Worm (Caenorhabditis elegans) whole organism, late embryonic: ENCODE data around the gene cdka-1.

Experiments
- C38D4.7 ChIP-seq: fragments of 200-800 bp; sonication (Bioruptor generic); optimal IDR thresholded peaks from 2 replicates; lab custom pipeline; 2018; ENCODE audit warnings: mild to moderate bottlenecking, missing genetic modification characterization, moderate library complexity, missing compliant biosample characterization
- ahr-1 ChIP-seq: sonication (generic microtip); optimal IDR thresholded peaks from 2 replicates; lab custom pipeline; 2016; ENCODE audit warnings: missing genetic modification characterization, missing compliant biosample characterization
- ama-1 ChIP-seq: fragments of 150-350 bp; optimal IDR thresholded peaks from 2 replicates; lab custom pipeline; 2014
- ceh-22 ChIP-seq: sonication (generic microtip); optimal IDR thresholded peaks from 2 replicates; lab custom pipeline; 2017; ENCODE audit warnings: missing biosample characterization, missing genetic modification characterization
- ceh-45 ChIP-seq: fragments of 200-800 bp; sonication (Bioruptor generic); IDR thresholded peaks from 2 replicates; pipeline ENCODE4 v1.3.6; 2022; ENCODE audit warnings: missing genetic modification reagents, missing genetic modification characterization, missing compliant biosample characterization
- dmd-4 ChIP-seq: sonication (generic microtip); optimal IDR thresholded peaks from 2 replicates; lab custom pipeline; 2016; ENCODE audit warnings: borderline replicate concordance, missing genetic modification characterization, missing compliant biosample characterization
- ets-4 ChIP-seq: sonication (generic microtip); optimal IDR thresholded peaks from 2 replicates; lab custom pipeline; 2016; ENCODE audit warnings: missing genetic modification characterization, missing compliant biosample characterization
- eyg-1 ChIP-seq: sonication (generic microtip); optimal IDR thresholded peaks from 2 replicates; lab custom pipeline; 2016; ENCODE audit warnings: missing genotype, missing genetic modification characterization, missing compliant biosample characterization
- nhr-232 ChIP-seq: sonication (generic microtip); optimal IDR thresholded peaks from 2 replicates; lab custom pipeline; 2016; ENCODE audit warnings: missing genetic modification characterization, missing compliant biosample characterization
- ref-2 ChIP-seq: sonication (generic microtip); optimal IDR thresholded peaks from 2 replicates; lab custom pipeline; 2016; ENCODE audit warnings: missing genetic modification characterization, missing compliant biosample characterization
- syd-9 ChIP-seq: sonication (generic microtip); optimal IDR thresholded peaks from 2 replicates; lab custom pipeline; 2016; ENCODE audit warnings: mild to moderate bottlenecking, missing genetic modification characterization, moderate library complexity, missing compliant biosample characterization
- tbx-7 ChIP-seq: sonication (generic microtip); optimal IDR thresholded peaks from 2 replicates; lab custom pipeline; 2016; ENCODE audit warnings: missing genotype, missing genetic modification characterization, missing compliant biosample characterization
- ttx-3 ChIP-seq: sonication (generic microtip); optimal IDR thresholded peaks from 2 replicates; lab custom pipeline; 2016; ENCODE audit warnings: missing genetic modification reagents, missing genetic modification characterization, missing compliant biosample characterization

DNA sequence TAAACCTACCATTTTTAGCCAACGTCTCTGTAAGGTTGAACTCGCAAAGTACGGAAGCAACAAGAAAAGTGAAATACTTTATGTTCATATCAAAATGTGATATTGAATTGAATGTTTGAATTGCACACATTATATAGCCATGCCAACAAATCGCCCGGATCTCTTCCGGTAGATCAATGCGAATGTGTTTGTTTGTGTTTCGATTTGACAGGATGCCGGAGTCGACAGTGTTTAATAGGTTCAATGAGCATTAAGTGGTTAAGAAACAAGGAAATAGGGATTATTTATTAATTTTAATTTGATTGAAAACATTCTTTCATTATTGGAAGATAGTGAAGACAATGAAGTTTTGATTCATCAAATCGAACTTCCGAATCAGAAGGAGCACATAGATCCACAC, 12.3 kb upstream of the cdka-1 start, which contains the start of gene pqn-29:
- TF ChIP-seq nhr-232 (tag; lab: Kevin White, UChicago) (no peak), ama-1 (lab: Kevin White, UChicago) (no peak), eyg-1 (no peak), tbx-7 (tag; lab: Kevin White, UChicago) (no peak), dmd-4 (tag; lab: Kevin White, UChicago) (no peak), ets-4 (no peak), ceh-22 (tag; lab: Kevin White, UChicago) (no peak), ref-2 (no peak), ceh-45 (GFP tag; lab: Robert Waterston, UW) (no peak), ttx-3 (tag; lab: Kevin White, UChicago) (no peak), ahr-1 (tag; lab: Kevin White, UChicago) (no peak), C38D4.7 (GFP tag; lab: Kevin White, UChicago) (no peak), syd-9 (tag; lab: Kevin White, UChicago) (no peak)
